Worm (Caenorhabditis elegans) whole organism, L1 larva: ENCODE results near the gene Y49F6B.8.
"Not testable (repeated sequence)": the region's sequence is repeated elsewhere in the genome, so short reads cannot be mapped to it uniquely, and the experiment has no call there.

ENCODE experiments used
- ama-1 ChIP-seq: fragments of 150-350 bp; optimal IDR thresholded peaks from 2 replicates; lab custom pipeline; 2014
- isw-1 ChIP-seq: fragments of 200-800 bp; sonication (Bioruptor generic); IDR thresholded peaks from 2 replicates; pipeline ENCODE4 v1.3.6; 2022; ENCODE audit warnings: missing genetic modification characterization, missing compliant biosample characterization
- lin-39 ChIP-seq: fragments of 150-350 bp; optimal IDR thresholded peaks from 2 replicates; lab custom pipeline; 2014; ENCODE audit warnings: missing biosample characterization, missing genetic modification reagents, missing genetic modification characterization
- lir-3 ChIP-seq: sonication (generic microtip); optimal IDR thresholded peaks from 2 replicates; lab custom pipeline; 2016; ENCODE audit warnings: mild to moderate bottlenecking, missing genetic modification characterization, moderate library complexity, missing compliant biosample characterization; ENCODE audit not compliant: poor library complexity
- nhr-12 ChIP-seq: sonication (generic microtip); optimal IDR thresholded peaks from 2 replicates; lab custom pipeline; 2017; ENCODE audit warnings: missing biosample characterization, missing genetic modification characterization
- nhr-47 ChIP-seq: sonication (generic microtip); optimal IDR thresholded peaks from 2 replicates; lab custom pipeline; 2016; ENCODE audit warnings: mild to moderate bottlenecking, missing genetic modification characterization, moderate library complexity, missing compliant biosample characterization
- ztf-4 ChIP-seq: fragments of 150-350 bp; optimal IDR thresholded peaks from 2 replicates; lab custom pipeline; 2014; ENCODE audit warnings: missing biosample characterization, missing genetic modification characterization

DNA sequence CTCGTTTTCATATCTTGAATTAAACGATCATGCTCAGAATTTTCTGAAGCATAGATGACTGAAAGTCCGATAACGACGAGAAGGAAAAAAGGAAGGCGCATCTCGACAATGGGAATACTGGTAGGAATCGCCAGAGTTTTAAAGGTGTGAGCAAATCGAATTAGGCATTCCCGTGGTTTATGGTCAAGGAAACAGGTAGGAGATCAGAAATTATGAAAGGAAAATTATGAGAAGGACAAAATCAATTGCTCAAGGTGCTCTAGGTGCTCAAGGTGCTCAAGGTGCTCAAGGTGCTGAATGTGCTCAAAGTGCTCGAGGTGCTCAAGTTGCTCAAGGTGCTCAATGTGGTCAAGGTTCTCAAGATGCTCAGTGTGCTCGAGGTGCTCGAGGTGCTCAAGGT lies 16.9 kb downstream of the Y49F6B.8 start, which contains the start of gene C16C8.10:
- TF ChIP-seq lin-39; isw-1 (GFP tag; lab: Robert Waterston, UW); nhr-47 (tag; lab: Kevin White, UChicago); lir-3 (tag; lab: Kevin White, UChicago); ama-1; nhr-12; ztf-4 (tag; lab: Kevin White, UChicago): not testable (repeated sequence)
